Worm (Caenorhabditis elegans) whole organism, L4 larva: Measurements from ENCODE around the gene srh-200.

Experiments
- ama-1 ChIP-seq: fragments of 150-350 bp; optimal IDR thresholded peaks from 2 replicates; lab custom pipeline; 2014; ENCODE audit warnings: inconsistent platforms, mixed read lengths
- ctbp-1 ChIP-seq: fragments of 200-800 bp; sonication (Bioruptor generic); IDR thresholded peaks from 2 replicates; pipeline ENCODE4 v1.3.6; 2022; ENCODE audit warnings: missing genetic modification reagents, missing genetic modification characterization, missing compliant biosample characterization
- duxl-1 ChIP-seq: sonication (generic microtip); optimal IDR thresholded peaks from 2 replicates; lab custom pipeline; 2016; ENCODE audit warnings: mild to moderate bottlenecking, missing genetic modification characterization, moderate library complexity, missing compliant biosample characterization; ENCODE audit not compliant: poor library complexity
- mep-1 ChIP-seq: fragments of 150-350 bp; sonication (generic microtip); optimal IDR thresholded peaks from 3 replicates; lab custom pipeline; 2014; ENCODE audit warnings: missing biosample characterization, missing genetic modification characterization
- nhr-10 ChIP-seq: fragments of 150-350 bp; optimal IDR thresholded peaks from 2 replicates; lab custom pipeline; 2014; ENCODE audit warnings: missing biosample characterization, missing genetic modification characterization
- nhr-28 ChIP-seq: fragments of 150-350 bp; optimal IDR thresholded peaks from 2 replicates; lab custom pipeline; 2014; ENCODE audit warnings: missing biosample characterization, missing genetic modification characterization
- skn-1 ChIP-seq: fragments of 150-350 bp; optimal IDR thresholded peaks from 2 replicates; lab custom pipeline; 2014; ENCODE audit warnings: missing biosample characterization, missing genetic modification characterization

DNA sequence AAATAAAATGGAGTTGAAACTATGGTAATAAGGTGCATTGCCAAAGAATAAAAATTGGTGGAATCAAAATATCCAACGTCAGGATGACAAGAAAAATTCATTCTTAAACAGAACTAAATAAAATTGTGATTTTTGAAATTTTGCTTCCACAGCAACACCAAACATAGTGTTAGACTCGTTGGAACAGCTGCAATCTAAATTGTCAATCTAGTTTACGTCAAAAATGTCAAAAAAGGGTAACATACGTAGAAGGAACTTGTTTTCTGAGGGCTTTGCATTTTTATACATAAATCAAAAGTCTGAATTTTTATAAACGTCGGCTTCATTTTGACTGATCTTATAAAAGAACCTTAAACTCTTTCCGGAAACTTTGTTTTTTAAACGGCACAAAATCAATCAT is at the start of gene srh-200:
- TF ChIP-seq mep-1 (tag; lab: Kevin White, UChicago): no peak
- no peak for TF ChIP-seq nhr-28 (tag; lab: Kevin White, UChicago)
- no peak for TF ChIP-seq ama-1
- no peak for TF ChIP-seq skn-1 (tag; lab: Kevin White, UChicago)
- TF ChIP-seq ctbp-1 (GFP tag; lab: Robert Waterston, UW): no peak
- TF ChIP-seq nhr-10 (tag; lab: Kevin White, UChicago): no peak
- TF ChIP-seq duxl-1 (tag; lab: Kevin White, UChicago): no peak
